Worm (Caenorhabditis elegans): Measurements from ENCODE around the gene T14B4.5.

DNA sequence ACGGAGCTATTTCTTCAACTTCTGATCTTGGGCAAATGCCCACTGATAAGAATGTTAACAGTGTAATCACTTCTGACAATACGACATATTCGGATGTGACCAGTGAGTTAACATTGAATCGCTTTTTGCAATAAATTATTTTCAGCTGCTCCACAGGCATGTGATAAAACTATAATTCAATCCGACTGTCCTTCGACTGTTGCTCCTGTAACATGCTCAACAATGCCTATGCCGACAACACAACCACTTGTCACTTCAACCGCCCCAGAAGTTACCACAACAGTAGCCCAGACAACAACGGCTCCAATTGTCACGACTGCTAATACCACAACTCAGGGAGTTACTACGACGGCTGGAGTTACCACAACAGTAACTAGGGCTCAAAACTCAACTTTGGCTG is 49.1 kb upstream of the T14B4.5 start:
- TF ChIP-seq cog-1 (tag; optimal IDR thresholded peaks at IDR 0.05): no peak
- TF ChIP-seq tab-1 (GFP tag; IDR thresholded peaks at IDR 0.05): no peak
- TF ChIP-seq flt-1 (GFP tag; IDR thresholded peaks at IDR 0.05): no peak
- no peak for TF ChIP-seq T22C8.4 (GFP tag; IDR thresholded peaks at IDR 0.05)
- no peak for TF ChIP-seq med-1 (GFP tag; optimal IDR thresholded peaks at IDR 0.05; ENCODE audit: insufficient read depth)
- TF ChIP-seq ref-1 (GFP tag; conservative IDR thresholded peaks at IDR 0.05): no peak

All from whole organism, midembryonic.